Worm (Caenorhabditis elegans) whole organism, mixed stage, embryonic: ENCODE measurements around the gene str-231.

Experiments
- blmp-1 ChIP-seq: fragments of 150-350 bp; optimal IDR thresholded peaks from 2 replicates; lab custom pipeline; 2014; ENCODE audit warnings: missing biosample characterization, missing genetic modification characterization
- ceh-39 ChIP-seq: fragments of 150-350 bp; optimal IDR thresholded peaks from 2 replicates; lab custom pipeline; 2014; ENCODE audit warnings: missing biosample characterization, missing genetic modification characterization
- ces-1 ChIP-seq: fragments of 150-350 bp; optimal IDR thresholded peaks from 2 replicates; lab custom pipeline; 2014; ENCODE audit warnings: missing biosample characterization, missing genetic modification reagents, missing genetic modification characterization
- cnd-1 ChIP-seq: fragments of 200-800 bp; sonication (Bioruptor generic); optimal IDR thresholded peaks from 2 replicates; lab custom pipeline; 2018; ENCODE audit warnings: mild to moderate bottlenecking, missing genetic modification characterization, missing compliant biosample characterization
- drap-1 ChIP-seq: fragments of 200-800 bp; sonication (Bioruptor generic); optimal IDR thresholded peaks from 3 replicates; lab custom pipeline; 2018; ENCODE audit warnings: mild to moderate bottlenecking, missing genetic modification characterization, missing compliant biosample characterization
- elt-1 ChIP-seq: sonication (generic microtip); optimal IDR thresholded peaks from 2 replicates; lab custom pipeline; 2017; ENCODE audit warnings: missing genetic modification characterization, mild to moderate bottlenecking, missing compliant biosample characterization, antibody characterized with exemption, moderate library complexity, borderline replicate concordance; ENCODE audit not compliant: insufficient read depth
- flh-1 ChIP-seq: fragments of 200-800 bp; sonication (Bioruptor generic); optimal IDR thresholded peaks from 2 replicates; lab custom pipeline; 2018; ENCODE audit warnings: mild to moderate bottlenecking, missing genetic modification characterization, moderate library complexity, missing compliant biosample characterization
- lin-13 ChIP-seq: fragments of 150-350 bp; optimal IDR thresholded peaks from 2 replicates; lab custom pipeline; 2014; ENCODE audit warnings: missing biosample characterization, missing genetic modification characterization
- lsy-2 ChIP-seq: fragments of 150-350 bp; optimal IDR thresholded peaks from 2 replicates; lab custom pipeline; 2014; ENCODE audit warnings: missing biosample characterization, missing genetic modification characterization
- mab-5 ChIP-seq: fragments of 150-350 bp; optimal IDR thresholded peaks from 2 replicates; lab custom pipeline; 2014; ENCODE audit warnings: missing biosample characterization, missing genetic modification characterization
- mep-1 ChIP-seq: fragments of 150-350 bp; optimal IDR thresholded peaks from 2 replicates; lab custom pipeline; 2017; ENCODE audit warnings: missing biosample characterization, missing genetic modification reagents, missing genetic modification characterization, inconsistent platforms
- nhr-237 ChIP-seq: fragments of 150-350 bp; optimal IDR thresholded peaks from 2 replicates; lab custom pipeline; 2014; ENCODE audit warnings: missing biosample characterization, missing genetic modification characterization
- pha-4 ChIP-seq: fragments of 150-350 bp; optimal IDR thresholded peaks from 2 replicates; lab custom pipeline; 2018; ENCODE audit warnings: missing biosample characterization, missing genetic modification reagents, missing genetic modification characterization
- snpc-4 ChIP-seq: fragments of 150-350 bp; optimal IDR thresholded peaks from 2 replicates; lab custom pipeline; 2014; ENCODE audit warnings: missing biosample characterization, missing genetic modification characterization
- tbx-8 ChIP-seq: fragments of 200-800 bp; sonication (Bioruptor generic); optimal IDR thresholded peaks from 2 replicates; lab custom pipeline; 2018; ENCODE audit warnings: mild to moderate bottlenecking, missing genetic modification characterization, moderate library complexity, missing compliant biosample characterization
- unc-39 ChIP-seq: fragments of 150-350 bp; optimal IDR thresholded peaks from 2 replicates; lab custom pipeline; 2014; ENCODE audit warnings: missing biosample characterization, missing genetic modification characterization
- unc-62 ChIP-seq: fragments of 150-350 bp; optimal IDR thresholded peaks from 2 replicates; lab custom pipeline; 2014; ENCODE audit warnings: missing biosample characterization, missing genetic modification reagents, missing genetic modification characterization
- zip-8 ChIP-seq: fragments of 150-350 bp; optimal IDR thresholded peaks from 2 replicates; lab custom pipeline; 2014; ENCODE audit warnings: missing biosample characterization, missing genetic modification characterization

Gene str-231

ce11 chrV:15957098-15957497 lies 50.3 kb downstream of the str-231 start, which contains the start of gene F36G9.3:
F36G9.3 (plus strand) TSS chrV:15957398.
- TF ChIP-seq pha-4 (no peak), tbx-8 (GFP tag; lab: Kevin White, UChicago) (no peak), drap-1 (GFP tag; lab: Kevin White, UChicago) (no peak), cnd-1 (no peak), flh-1 (no peak), blmp-1 (tag; lab: Kevin White, UChicago) (no peak), mep-1 (tag; lab: Kevin White, UChicago) (no peak), zip-8 (tag; lab: Kevin White, UChicago) (no peak), ceh-39 (tag; lab: Kevin White, UChicago) (no peak), nhr-237 (tag; lab: Kevin White, UChicago) (no peak), snpc-4 (no peak), unc-62 (no peak), unc-39 (tag; lab: Kevin White, UChicago) (no peak), ces-1 (no peak), elt-1 (tag; lab: Kevin White, UChicago) (no peak), lin-13 (tag; lab: Kevin White, UChicago) (no peak), lsy-2 (tag; lab: Kevin White, UChicago) (no peak), mab-5 (tag; lab: Kevin White, UChicago) (no peak)
